Fruit fly (Drosophila melanogaster): ENCODE measurements around the gene PGRP-LD.

PGRP-LD gene

dm6 chr3L:5809642-5810279, 29.9 kb downstream of the PGRP-LD start (continued):
- TF ChIP-seq MBD-R2 (GFP tag; IDR thresholded peaks at IDR 0.05) (no peak), mirr (GFP tag; optimal IDR thresholded peaks at IDR 0.05) (peak; percentile 71), GATAe (GFP tag; conservative IDR thresholded peaks at IDR 0.05) (peak; percentile 97), gsb-n (tag; optimal IDR thresholded peaks at IDR 0.05) (no peak), sug (tag; optimal IDR thresholded peaks at IDR 0.05) (peak; percentile 96), klu (GFP tag; IDR thresholded peaks at IDR 0.05) (no peak), CG11456 (GFP tag; IDR thresholded peaks at IDR 0.05) (no peak), eve (GFP tag; optimal IDR thresholded peaks at IDR 0.05) (no peak), vnd (GFP tag; IDR thresholded peaks at IDR 0.05; ENCODE audit: partially characterized antibody) (0 out of 3 replicates have a peak, but pooled peaks have one; percentile 46), kah (GFP tag; optimal IDR thresholded peaks at IDR 0.05) (no peak), slbo (GFP tag; IDR thresholded peaks at IDR 0.05) (no peak), cato (GFP tag; optimal IDR thresholded peaks at IDR 0.05; ENCODE audit: borderline replicate concordance) (no peak), CG13624 (GFP tag; optimal IDR thresholded peaks at IDR 0.05) (peak; percentile 57), Rx (GFP tag; IDR thresholded peaks at IDR 0.05) (no peak), CG8089 (GFP tag; optimal IDR thresholded peaks at IDR 0.05) (no peak), CG2875 (GFP tag; optimal IDR thresholded peaks at IDR 0.05) (no peak), run (tag; optimal IDR thresholded peaks at IDR 0.05) (no peak), CG17359 (tag; optimal IDR thresholded peaks at IDR 0.05) (no peak), CG4854 (GFP tag; optimal IDR thresholded peaks at IDR 0.05) (no peak), tna (GFP tag; IDR thresholded peaks at IDR 0.05; ENCODE audit: partially characterized antibody) (0 out of 2 replicates have a peak, but pooled peaks have one; percentile 45), tup (GFP tag; optimal IDR thresholded peaks at IDR 0.05) (peak; percentile 10), Hmr (GFP tag; optimal IDR thresholded peaks at IDR 0.05) (no peak), Mrtf (GFP tag; IDR thresholded peaks at IDR 0.05) (no peak), Fer1 (GFP tag; optimal IDR thresholded peaks at IDR 0.05) (no peak), al (GFP tag; IDR thresholded peaks at IDR 0.05) (no peak), CG12071 (GFP tag; optimal IDR thresholded peaks at IDR 0.05) (peak; percentile 10), CG18599 (GFP tag; optimal IDR thresholded peaks at IDR 0.05) (peak; percentile 24), tio (GFP tag; optimal IDR thresholded peaks at IDR 0.05) (no peak), CG30431 (GFP tag; optimal IDR thresholded peaks at IDR 0.05) (no peak), CG11723 (GFP tag; optimal IDR thresholded peaks at IDR 0.05) (no peak), Dfd (GFP tag; optimal IDR thresholded peaks at IDR 0.05) (no peak), stc (GFP tag; IDR thresholded peaks at IDR 0.05) (no peak), sqz (GFP tag; optimal IDR thresholded peaks at IDR 0.05) (no peak), sens-2 (GFP tag; IDR thresholded peaks at IDR 0.05) (no peak), Poxn (GFP tag; IDR thresholded peaks at IDR 0.05) (no peak), grau (tag; optimal IDR thresholded peaks at IDR 0.05) (no peak), CG34422 (GFP tag; IDR thresholded peaks at IDR 0.05) (0 out of 3 replicates have a peak, but pooled peaks have one; percentile 46), CG32532 (GFP tag; IDR thresholded peaks at IDR 0.05) (no peak), psq (GFP tag; optimal IDR thresholded peaks at IDR 0.05) (no peak), CG3065 (GFP tag; optimal IDR thresholded peaks at IDR 0.05) (no peak), bsh (GFP tag; optimal IDR thresholded peaks at IDR 0.05) (no peak), Sry-δ (GFP tag; optimal IDR thresholded peaks at IDR 0.05) (no peak), Stat92E (GFP tag; optimal IDR thresholded peaks at IDR 0.05) (no peak), sna (GFP tag; IDR thresholded peaks at IDR 0.05; ENCODE audit: partially characterized antibody) (0 out of 2 replicates have a peak, but pooled peaks have one; percentile 28), CG12769 (tag; optimal IDR thresholded peaks at IDR 0.05) (peak; percentile 4), ara (GFP tag; IDR thresholded peaks at IDR 0.05) (no peak), Med (GFP tag) (peak; percentile 75), H2.0 (GFP tag; IDR thresholded peaks at IDR 0.05) (no peak), CG17328 (GFP tag; IDR thresholded peaks at IDR 0.05) (no peak), sob (GFP tag; IDR thresholded peaks at IDR 0.05) (no peak)
